Fruit fly (Drosophila melanogaster) whole organism, embryonic: ENCODE results near the gene CG11920.

Source experiments
- Blimp-1 ChIP-seq: fragments of 200-800 bp; sonication (Bioruptor generic); optimal IDR thresholded peaks from 3 replicates; lab custom pipeline; 2018; ENCODE audit warnings: missing biosample characterization, missing genetic modification characterization, mild to moderate bottlenecking, moderate library complexity, missing genetic modification reagents
- CG1024 ChIP-seq: fragments of 200-800 bp; sonication (Bioruptor generic); IDR thresholded peaks from 2 replicates; pipeline ENCODE4 v1.3.6; 2022; ENCODE audit warnings: missing biosample characterization, missing genetic modification characterization
- CG10366 ChIP-seq: fragments of 200-800 bp; sonication (Bioruptor generic); IDR thresholded peaks from 2 replicates; pipeline ENCODE4 v1.3.6; 2022; ENCODE audit warnings: missing biosample characterization, missing genetic modification characterization
- CG10462 ChIP-seq: fragments of 200-800 bp; sonication (Bioruptor generic); optimal IDR thresholded peaks from 2 replicates; lab custom pipeline; 2016; ENCODE audit warnings: missing biosample characterization, missing genetic modification characterization
- CG10565 ChIP-seq: fragments of 200-800 bp; sonication (Bioruptor generic); optimal IDR thresholded peaks from 3 replicates; lab custom pipeline; 2016; ENCODE audit warnings: missing biosample characterization, mild to moderate bottlenecking, missing genetic modification characterization
- CG12219 ChIP-seq: fragments of 200-800 bp; sonication (Bioruptor generic); optimal IDR thresholded peaks from 3 replicates; lab custom pipeline; 2018; ENCODE audit warnings: missing biosample characterization, mild to moderate bottlenecking, missing genetic modification characterization
- CG14441 ChIP-seq: fragments of 200-800 bp; sonication (Bioruptor generic); IDR thresholded peaks from 2 replicates; pipeline ENCODE4 v1.3.6; 2022; ENCODE audit warnings: missing biosample characterization, missing genetic modification characterization
- CG15011 ChIP-seq: fragments of 200-800 bp; sonication (Bioruptor generic); optimal IDR thresholded peaks from 3 replicates; lab custom pipeline; 2018; ENCODE audit warnings: missing biosample characterization, mild to moderate bottlenecking, missing genetic modification characterization
- CG15073 ChIP-seq: fragments of 200-800 bp; sonication (Bioruptor generic); optimal IDR thresholded peaks from 2 replicates; lab custom pipeline; 2016; ENCODE audit warnings: missing biosample characterization, missing genetic modification characterization
- CG15479 ChIP-seq: fragments of 200-800 bp; sonication (Bioruptor generic); optimal IDR thresholded peaks from 3 replicates; lab custom pipeline; 2019; ENCODE audit warnings: missing biosample characterization, mild to moderate bottlenecking, missing genetic modification characterization, moderate library complexity
- CG17359 ChIP-seq: fragments of 200-800 bp; sonication (Bioruptor generic); optimal IDR thresholded peaks from 3 replicates; lab custom pipeline; 2018; ENCODE audit warnings: missing biosample characterization, mild to moderate bottlenecking, missing genetic modification characterization, moderate library complexity
- CG31441 ChIP-seq: fragments of 200-800 bp; sonication (Bioruptor generic); IDR thresholded peaks from 2 replicates; pipeline ENCODE4 v1.3.6; 2022; ENCODE audit warnings: missing biosample characterization, missing genetic modification characterization
- CG32767 ChIP-seq: fragments of 200-800 bp; sonication (Bioruptor generic); IDR thresholded peaks from 2 replicates; pipeline ENCODE4 v1.3.6; 2022; ENCODE audit warnings: missing biosample characterization, missing genetic modification characterization
- CG3281 ChIP-seq: fragments of 200-800 bp; sonication (Bioruptor generic); optimal IDR thresholded peaks from 3 replicates; lab custom pipeline; 2017; ENCODE audit warnings: missing biosample characterization, mild to moderate bottlenecking, missing genetic modification characterization
- CG6175 ChIP-seq: fragments of 200-800 bp; sonication (Bioruptor generic); IDR thresholded peaks from 3 replicates; pipeline ENCODE4 v1.3.6; 2022; ENCODE audit warnings: missing biosample characterization, missing genetic modification characterization
- CG7372 ChIP-seq: fragments of 200-800 bp; sonication (Bioruptor generic); IDR thresholded peaks from 2 replicates; pipeline ENCODE4 v1.3.6; 2022; ENCODE audit warnings: missing biosample characterization, missing genetic modification characterization
- CG7745 ChIP-seq: fragments of 200-800 bp; sonication (Bioruptor generic); optimal IDR thresholded peaks from 2 replicates; lab custom pipeline; 2018; ENCODE audit warnings: missing biosample characterization, mild to moderate bottlenecking, missing genetic modification characterization, moderate library complexity
- CG9437 ChIP-seq: fragments of 200-800 bp; sonication (Bioruptor generic); optimal IDR thresholded peaks from 2 replicates; lab custom pipeline; 2018; ENCODE audit warnings: missing biosample characterization, mild to moderate bottlenecking, missing genetic modification characterization
- Dad ChIP-seq: fragments of 200-800 bp; sonication (Bioruptor generic); optimal IDR thresholded peaks from 3 replicates; lab custom pipeline; 2016; ENCODE audit warnings: missing biosample characterization, missing genetic modification characterization
- Fer2 ChIP-seq: fragments of 200-800 bp; sonication (Bioruptor generic); optimal IDR thresholded peaks from 2 replicates; lab custom pipeline; 2018; ENCODE audit warnings: missing biosample characterization, mild to moderate bottlenecking, missing genetic modification characterization, moderate library complexity
- Hey ChIP-seq: fragments of 200-800 bp; sonication (Bioruptor generic); optimal IDR thresholded peaks from 3 replicates; lab custom pipeline; 2018; ENCODE audit warnings: missing biosample characterization, mild to moderate bottlenecking, missing genetic modification characterization
- HmgD ChIP-seq: fragments of 200-800 bp; sonication (Bioruptor generic); optimal IDR thresholded peaks from 3 replicates; lab custom pipeline; 2016; ENCODE audit warnings: missing biosample characterization, missing genetic modification characterization
- Hsf ChIP-seq: fragments of 200-800 bp; sonication (Bioruptor generic); optimal IDR thresholded peaks from 3 replicates; lab custom pipeline; 2016; ENCODE audit warnings: missing biosample characterization, missing genetic modification characterization
- Lpt ChIP-seq: fragments of >200 bp; optimal IDR thresholded peaks from 2 replicates; lab custom pipeline; 2018; ENCODE audit warnings: missing biosample characterization, missing genetic modification characterization
- Mrtf ChIP-seq: fragments of 200-800 bp; sonication (Bioruptor generic); IDR thresholded peaks from 3 replicates; pipeline ENCODE4 v1.3.6; 2022; ENCODE audit warnings: missing biosample characterization, missing genetic modification characterization
- Optix ChIP-seq: fragments of 200-800 bp; sonication (Bioruptor generic); IDR thresholded peaks from 3 replicates; pipeline ENCODE4 v1.3.6; 2022; ENCODE audit warnings: missing biosample characterization, missing genetic modification characterization
- Six4 ChIP-seq: fragments of 200-800 bp; sonication (Bioruptor generic); optimal IDR thresholded peaks from 2 replicates; lab custom pipeline; 2016; ENCODE audit warnings: missing biosample characterization, missing genetic modification characterization
- Spps ChIP-seq: fragments of 200-800 bp; sonication (Bioruptor generic); optimal IDR thresholded peaks from 2 replicates; lab custom pipeline; 2018; ENCODE audit warnings: missing biosample characterization, mild to moderate bottlenecking, missing genetic modification characterization
- abd-A ChIP-seq: fragments of 200-800 bp; sonication (Bioruptor generic); optimal IDR thresholded peaks from 3 replicates; lab custom pipeline; 2019; ENCODE audit warnings: missing biosample characterization, mild to moderate bottlenecking, missing genetic modification characterization, moderate library complexity
- ara ChIP-seq: fragments of 200-800 bp; sonication (Bioruptor generic); IDR thresholded peaks from 2 replicates; pipeline ENCODE4 v1.3.6; 2022; ENCODE audit warnings: missing biosample characterization, missing genetic modification characterization
- btn ChIP-seq: fragments of 200-800 bp; sonication (Bioruptor generic); optimal IDR thresholded peaks from 2 replicates; lab custom pipeline; 2016; ENCODE audit warnings: missing biosample characterization, missing genetic modification characterization
- corto ChIP-seq: fragments of 200-800 bp; sonication (Bioruptor generic); optimal IDR thresholded peaks from 2 replicates; lab custom pipeline; 2016; ENCODE audit warnings: missing biosample characterization, mild to moderate bottlenecking, missing genetic modification characterization, moderate library complexity
- crc ChIP-seq: fragments of 200-800 bp; sonication (Bioruptor generic); optimal IDR thresholded peaks from 2 replicates; lab custom pipeline; 2016; ENCODE audit warnings: missing biosample characterization, missing genetic modification characterization
- cwo ChIP-seq: fragments of 200-800 bp; sonication (Bioruptor generic); optimal IDR thresholded peaks from 3 replicates; lab custom pipeline; 2017; ENCODE audit warnings: missing biosample characterization, missing genetic modification characterization, mild to moderate bottlenecking, moderate library complexity, missing genetic modification reagents
- gfzf ChIP-seq: fragments of 200-800 bp; sonication (Bioruptor generic); optimal IDR thresholded peaks from 2 replicates; lab custom pipeline; 2016; ENCODE audit warnings: missing biosample characterization, mild to moderate bottlenecking, missing genetic modification characterization, moderate library complexity
- h ChIP-seq: fragments of >200 bp; optimal IDR thresholded peaks from 2 replicates; lab custom pipeline; 2017
- hb ChIP-seq: fragments of 200-800 bp; sonication (Bioruptor generic); IDR thresholded peaks from 3 replicates; pipeline ENCODE4 v1.3.6; 2022; ENCODE audit warnings: missing biosample characterization, missing genetic modification characterization; ENCODE audit not compliant: partially characterized antibody
- jing ChIP-seq: fragments of 200-800 bp; sonication (Bioruptor generic); optimal IDR thresholded peaks from 2 replicates; lab custom pipeline; 2018; ENCODE audit warnings: missing biosample characterization, mild to moderate bottlenecking, missing genetic modification characterization
- klu ChIP-seq: fragments of 200-800 bp; sonication (Bioruptor generic); IDR thresholded peaks from 2 replicates; pipeline ENCODE4 v1.3.6; 2022; ENCODE audit warnings: missing biosample characterization, missing genetic modification characterization
- lov ChIP-seq, 2 experiments: fragments of 200-800 bp in 1 of 2; fragments of >200 bp in 1 of 2; sonication (Bioruptor generic) in 1 of 2; IDR thresholded peaks in 1 of 2; optimal IDR thresholded peaks in 1 of 2; 2 replicates in 1 of 2; 3 replicates in 1 of 2; pipeline versions ENCODE4 v1.3.6 to Lab custom; 2017 to 2022; ENCODE audit warnings: missing biosample characterization in 1 of 2, missing genetic modification characterization in 1 of 2
- luna ChIP-seq: fragments of 200-800 bp; sonication (Bioruptor generic); optimal IDR thresholded peaks from 2 replicates; lab custom pipeline; 2016; ENCODE audit warnings: missing biosample characterization, missing genetic modification characterization
- p53 ChIP-seq: fragments of 200-800 bp; sonication (Bioruptor generic); optimal IDR thresholded peaks from 2 replicates; lab custom pipeline; 2016; ENCODE audit warnings: missing biosample characterization, missing genetic modification characterization
- pan ChIP-seq, 4 experiments: fragments of >200 bp in 3 of 4; fragments of 200-800 bp in 1 of 4; sonication (Bioruptor generic) in 1 of 4; optimal IDR thresholded peaks in 3 of 4; IDR thresholded peaks in 1 of 4; 2 replicates each; pipeline versions ENCODE4 v1.3.6 to Lab custom; 2017 to 2022; ENCODE audit warnings: missing biosample characterization in 2 of 4, missing genetic modification characterization in 2 of 4, mixed read lengths in 1 of 4
- psq ChIP-seq: fragments of 200-800 bp; sonication (Bioruptor generic); optimal IDR thresholded peaks from 2 replicates; lab custom pipeline; 2017; ENCODE audit warnings: missing biosample characterization, missing genetic modification characterization
- salm ChIP-seq: fragments of 200-800 bp; sonication (Bioruptor generic); optimal IDR thresholded peaks from 2 replicates; lab custom pipeline; 2018; ENCODE audit warnings: missing biosample characterization, mild to moderate bottlenecking, missing genetic modification characterization
- sc ChIP-seq, 3 experiments: fragments of >200 bp in 2 of 3; fragments of 200-800 bp in 1 of 3; sonication (Bioruptor generic) in 1 of 3; optimal IDR thresholded peaks; 2 replicates in 2 of 3; 3 replicates in 1 of 3; lab custom pipeline; 2017; ENCODE audit warnings: mild to moderate bottlenecking in 1 of 3, missing biosample characterization in 1 of 3, missing genetic modification characterization in 1 of 3, missing genetic modification reagents in 1 of 3
- slp2 ChIP-seq: fragments of 200-800 bp; sonication (Bioruptor generic); optimal IDR thresholded peaks from 2 replicates; lab custom pipeline; 2016; ENCODE audit warnings: missing biosample characterization, missing genetic modification characterization
- toy ChIP-seq: fragments of 200-800 bp; sonication (Bioruptor generic); IDR thresholded peaks from 2 replicates; pipeline ENCODE4 v1.3.6; 2022; ENCODE audit warnings: missing biosample characterization, missing genetic modification characterization
- trem ChIP-seq: fragments of 200-800 bp; optimal IDR thresholded peaks from 3 replicates; lab custom pipeline; 2019; ENCODE audit warnings: missing biosample characterization, mild to moderate bottlenecking, missing genetic modification characterization, moderate library complexity
- tup ChIP-seq: fragments of 200-800 bp; sonication (Bioruptor generic); optimal IDR thresholded peaks from 2 replicates; lab custom pipeline; 2016; ENCODE audit warnings: missing biosample characterization, mild to moderate bottlenecking, missing genetic modification characterization, moderate library complexity
- vvl ChIP-seq: fragments of 200-800 bp; sonication (Bioruptor generic); IDR thresholded peaks from 2 replicates; pipeline ENCODE4 v1.3.6; 2022; ENCODE audit warnings: missing biosample characterization, missing genetic modification characterization

The CG11920 gene

DNA sequence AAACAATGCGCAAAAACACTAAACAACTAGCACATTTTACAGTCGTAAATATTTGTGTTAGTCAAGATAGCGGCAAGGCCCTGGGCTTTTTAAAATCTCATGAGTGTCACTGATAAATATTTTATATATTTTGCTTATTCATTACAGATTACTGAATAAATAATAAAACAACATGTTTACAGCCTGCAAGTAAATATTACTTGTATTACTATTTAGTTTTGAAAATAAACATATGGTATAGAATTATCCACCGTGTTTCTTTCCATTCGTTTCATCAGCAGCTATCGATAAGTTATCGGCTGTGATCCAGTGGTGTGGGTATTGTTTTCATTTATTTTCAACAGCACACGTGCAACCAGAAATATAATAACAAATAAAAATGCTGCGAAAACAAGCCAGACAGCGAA lies at the start of gene CG11920, which contains the start of gene shams (continued):
- TF ChIP-seq pan (optimal IDR thresholded peaks at IDR 0.05; lab: Kevin White, UChicago) (no peak), pan (GFP tag; optimal IDR thresholded peaks at IDR 0.05 in 1 of 2, IDR thresholded peaks at IDR 0.05 in 1 of 2) (no peak), Spps (peak; percentile 3), CG6175 (GFP tag; lab: Robert Waterston, UW) (no peak), Fer2 (tag; lab: Kevin White, UChicago) (no peak), luna (GFP tag; lab: Kevin White, UChicago) (no peak), ara (no peak), Optix (GFP tag; lab: Robert Waterston, UW) (no peak), Lpt (GFP tag; lab: Kevin White, UChicago) (no peak), CG17359 (tag; lab: Kevin White, UChicago) (no peak), klu (GFP tag; lab: Robert Waterston, UW) (no peak), CG12219 (no peak), abd-A (tag; lab: Kevin White, UChicago) (no peak), CG32767 (GFP tag; lab: Robert Waterston, UW) (no peak), vvl (no peak), Six4 (no peak), gfzf (GFP tag; lab: Kevin White, UChicago) (no peak), CG3281 (GFP tag; lab: Kevin White, UChicago) (no peak), crc (GFP tag; lab: Kevin White, UChicago) (no peak), h (lab: Kevin White, UChicago) (no peak), CG1024 (no peak), hb (GFP tag; lab: Robert Waterston, UW) (no peak), CG14441 (GFP tag; lab: Robert Waterston, UW) (no peak), CG15073 (no peak), cwo (GFP tag; lab: Kevin White, UChicago) (peak; percentile 40), Dad (GFP tag; lab: Kevin White, UChicago) (no peak), trem (tag; lab: Kevin White, UChicago) (peak; percentile 84), Mrtf (GFP tag; lab: Robert Waterston, UW) (no peak), Hsf (GFP tag; lab: Kevin White, UChicago) (no peak), HmgD (GFP tag; lab: Kevin White, UChicago) (no peak), corto (no peak), tup (no peak), psq (no peak), CG15479 (GFP tag; lab: Kevin White, UChicago) (no peak), CG7745 (no peak), toy (GFP tag; lab: Robert Waterston, UW) (no peak), CG31441 (GFP tag; lab: Robert Waterston, UW) (no peak), btn (no peak), salm (tag; lab: Kevin White, UChicago) (no peak), CG15011 (GFP tag; lab: Kevin White, UChicago) (no peak), Hey (tag; lab: Kevin White, UChicago) (no peak), CG10565 (no peak), CG7372 (GFP tag; lab: Robert Waterston, UW) (no peak), lov (optimal IDR thresholded peaks at IDR 0.05; lab: Kevin White, UChicago) (no peak), lov (GFP tag; IDR thresholded peaks at IDR 0.05; lab: Robert Waterston, UW) (no peak), slp2 (GFP tag; lab: Kevin White, UChicago) (no peak), CG10366 (GFP tag; lab: Robert Waterston, UW) (no peak), p53 (GFP tag; lab: Kevin White, UChicago) (no peak), CG10462 (GFP tag; lab: Kevin White, UChicago) (no peak), jing (no peak), sc (optimal IDR thresholded peaks at IDR 0.05; lab: Kevin White, UChicago) (no peak), sc (GFP tag; optimal IDR thresholded peaks at IDR 0.05; lab: Kevin White, UChicago) (no peak), CG9437 (peak; percentile 2), Blimp-1 (GFP tag; lab: Kevin White, UChicago) (no peak)
